Fruit fly (Drosophila melanogaster): ENCODE measurements around the gene eyg.
A peak's percentile ranks its signal among the peaks of the same experiment; 100 is the strongest.

eyg gene

DNA sequence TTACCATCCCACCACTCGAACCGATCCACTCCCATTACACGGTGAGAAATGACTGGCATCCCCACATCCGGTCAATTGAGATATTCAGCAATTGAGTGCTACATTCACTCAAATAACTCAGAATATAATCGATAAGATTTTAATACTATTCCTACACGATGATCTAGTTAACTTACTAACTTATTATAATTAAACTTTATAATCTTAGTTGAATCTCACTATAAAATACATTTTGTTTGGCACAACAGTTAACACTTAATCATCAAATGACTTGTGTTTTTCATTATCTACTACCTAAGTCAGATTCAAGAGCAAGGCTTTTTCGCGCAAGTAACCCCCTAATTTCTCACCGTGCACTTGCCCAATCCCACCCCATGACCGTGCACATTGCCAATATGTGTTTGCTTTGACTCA, 27.5 kb upstream of the eyg start (continued):
- TF ChIP-seq caup (GFP tag; optimal IDR thresholded peaks at IDR 0.05; ENCODE audit: severe bottlenecking), result peak; percentile 11
- TF ChIP-seq luna (GFP tag; optimal IDR thresholded peaks at IDR 0.05), result no peak
- peak; percentile 16 for TF ChIP-seq dmrt11E (tag; optimal IDR thresholded peaks at IDR 0.05)
- TF ChIP-seq zf30C (GFP tag; optimal IDR thresholded peaks at IDR 0.05), result peak; percentile 47
- peak; percentile 90 for TF ChIP-seq z (GFP tag; IDR thresholded peaks at IDR 0.05)
- TF ChIP-seq Ravus (GFP tag; IDR thresholded peaks at IDR 0.05), result no peak
- TF ChIP-seq CG6175 (GFP tag; IDR thresholded peaks at IDR 0.05), result no peak
- no peak for TF ChIP-seq ato (GFP tag; IDR thresholded peaks at IDR 0.05; ENCODE audit: partially characterized antibody)
- peak; percentile 47 for TF ChIP-seq Sox102F (GFP tag; optimal IDR thresholded peaks at IDR 0.05)
- peak; percentile 19 for TF ChIP-seq oc (tag; optimal IDR thresholded peaks at IDR 0.05)
- peak; percentile 16 for TF ChIP-seq CG18619 (GFP tag; optimal IDR thresholded peaks at IDR 0.05)
- peak; percentile 59 for TF ChIP-seq CG2712 (tag; optimal IDR thresholded peaks at IDR 0.05)
- TF ChIP-seq inv (GFP tag; IDR thresholded peaks at IDR 0.05; ENCODE audit: partially characterized antibody), result no peak
- TF ChIP-seq Dbx (GFP tag; IDR thresholded peaks at IDR 0.05), result no peak
- TF ChIP-seq tna (GFP tag; IDR thresholded peaks at IDR 0.05; ENCODE audit: partially characterized antibody), result no peak
- 0 out of 2 replicates have a peak, but pooled peaks have one; percentile 19 for TF ChIP-seq vvl (GFP tag; IDR thresholded peaks at IDR 0.05)
- no peak for TF ChIP-seq CG7372 (GFP tag; IDR thresholded peaks at IDR 0.05)
- no peak for TF ChIP-seq trem (tag; optimal IDR thresholded peaks at IDR 0.05)
- no peak for TF ChIP-seq H15 (GFP tag; IDR thresholded peaks at IDR 0.05)
- TF ChIP-seq NfI (GFP tag; optimal IDR thresholded peaks at IDR 0.05), result peak; percentile 31
- no peak for TF ChIP-seq run (tag; optimal IDR thresholded peaks at IDR 0.05)
- peak; percentile 46 for TF ChIP-seq PHDP (tag; optimal IDR thresholded peaks at IDR 0.05)
- peak; percentile 51 for TF ChIP-seq CG13296 (GFP tag; optimal IDR thresholded peaks at IDR 0.05)
- no peak for TF ChIP-seq CG9817 (tag; optimal IDR thresholded peaks at IDR 0.05)
- TF ChIP-seq CG3281 (GFP tag; optimal IDR thresholded peaks at IDR 0.05), result peak; percentile 47
- peak; percentile 36 for TF ChIP-seq Nf-YC (tag; optimal IDR thresholded peaks at IDR 0.05)
- TF ChIP-seq CG13424 (tag; optimal IDR thresholded peaks at IDR 0.05), result peak; percentile 62
- no peak for TF ChIP-seq HLH3B (GFP tag; IDR thresholded peaks at IDR 0.05)
- TF ChIP-seq Kr (GFP tag; optimal IDR thresholded peaks at IDR 0.05), result no peak
- peak in 1 of 2 experiments; percentile 3 for TF ChIP-seq dpn (GFP tag; optimal IDR thresholded peaks at IDR 0.05)
- TF ChIP-seq ind (GFP tag; optimal IDR thresholded peaks at IDR 0.05), result peak; percentile 37
- TF ChIP-seq Hr3 (GFP tag; optimal IDR thresholded peaks at IDR 0.05), result no peak
- TF ChIP-seq CG4854 (GFP tag; optimal IDR thresholded peaks at IDR 0.05), result no peak
- TF ChIP-seq mam (GFP tag; optimal IDR thresholded peaks at IDR 0.05), result peak; percentile 8
- no peak for TF ChIP-seq CG2889 (GFP tag; IDR thresholded peaks at IDR 0.05)
- TF ChIP-seq CG12391 (tag; optimal IDR thresholded peaks at IDR 0.05), result peak; percentile 57
- peak; percentile 65 for TF ChIP-seq CoRest (tag; optimal IDR thresholded peaks at IDR 0.05)
- TF ChIP-seq CG32772 (GFP tag; IDR thresholded peaks at IDR 0.05), result 0 out of 2 replicates have a peak, but pooled peaks have one; percentile 11
- TF ChIP-seq lbe (GFP tag; optimal IDR thresholded peaks at IDR 0.05), result peak; percentile 71
- TF ChIP-seq CG10274 (GFP tag; optimal IDR thresholded peaks at IDR 0.05), result peak; percentile 24
- peak; percentile 47 for TF ChIP-seq CG9727 (GFP tag; optimal IDR thresholded peaks at IDR 0.05)
- TF ChIP-seq Fer1 (GFP tag; optimal IDR thresholded peaks at IDR 0.05), result peak; percentile 35
- peak; percentile 42 for TF ChIP-seq CG17359 (tag; optimal IDR thresholded peaks at IDR 0.05)
- no peak for TF ChIP-seq CG9609 (GFP tag; optimal IDR thresholded peaks at IDR 0.05)
- TF ChIP-seq CG3726 (GFP tag; IDR thresholded peaks at IDR 0.05), result no peak
- no peak for TF ChIP-seq exex (tag; optimal IDR thresholded peaks at IDR 0.05)
- peak; percentile 1 for TF ChIP-seq Atf-2 (GFP tag; optimal IDR thresholded peaks at IDR 0.05)
- no peak for TF ChIP-seq lmd (GFP tag; IDR thresholded peaks at IDR 0.05)
- TF ChIP-seq eyg (GFP tag; optimal IDR thresholded peaks at IDR 0.05), result no peak
- no peak for TF ChIP-seq D (optimal IDR thresholded peaks at IDR 0.05)
- peak; percentile 40 for TF ChIP-seq D (GFP tag; optimal IDR thresholded peaks at IDR 0.05)
